Fruit fly (Drosophila melanogaster) whole organism: ENCODE data around the gene CG3040.

ENCODE experiments used
- CG8478 ChIP-seq: fragments of >200 bp; optimal IDR thresholded peaks from 2 replicates; lab custom pipeline; 2018; ENCODE audit warnings: inconsistent platforms
- Dll ChIP-seq: fragments of >200 bp; optimal IDR thresholded peaks from 2 replicates; lab custom pipeline; 2017

DNA sequence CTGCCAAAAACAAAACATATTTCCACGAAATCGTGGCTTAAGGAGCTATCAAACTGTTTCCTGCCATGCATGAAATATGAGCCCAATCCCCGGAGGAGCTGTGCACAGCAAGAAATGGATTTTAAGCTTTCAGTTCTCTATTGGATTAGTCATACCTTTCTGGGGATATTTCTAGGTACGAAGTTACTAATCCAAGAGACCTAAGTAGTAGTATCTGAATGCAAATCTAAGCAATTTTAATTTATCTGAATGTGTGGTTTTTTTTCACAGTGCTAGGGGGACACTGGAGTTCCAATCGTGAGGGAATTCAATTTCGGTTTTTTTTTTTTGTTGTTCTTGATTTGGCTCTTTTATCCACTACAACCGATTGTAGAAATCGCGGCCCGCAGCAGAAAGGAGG is 3.2 kb upstream of the CG3040 start:
- TF ChIP-seq CG8478 (lab: Kevin White, UChicago), result no peak
- no peak for TF ChIP-seq Dll (lab: Kevin White, UChicago)
